Worm (Caenorhabditis elegans) whole organism, early embryonic: Measurements from ENCODE around the gene C35D10.12.

Experiments
- B0310.2 ChIP-seq: sonication (generic microtip); optimal IDR thresholded peaks from 2 replicates; lab custom pipeline; 2016; ENCODE audit warnings: mild to moderate bottlenecking, missing genetic modification characterization, missing compliant biosample characterization
- F13C5.2 ChIP-seq: sonication (generic microtip); optimal IDR thresholded peaks from 2 replicates; lab custom pipeline; 2017; ENCODE audit warnings: mild to moderate bottlenecking, missing genetic modification characterization, inconsistent platforms, missing compliant biosample characterization
- aly-1 ChIP-seq: sonication (generic microtip); optimal IDR thresholded peaks from 2 replicates; lab custom pipeline; 2016; ENCODE audit warnings: missing genetic modification characterization, missing compliant biosample characterization
- ama-1 ChIP-seq: fragments of 150-350 bp; optimal IDR thresholded peaks from 2 replicates; lab custom pipeline; 2014
- ceh-13 ChIP-seq: fragments of 200-800 bp; sonication (Bioruptor generic); optimal IDR thresholded peaks from 2 replicates; lab custom pipeline; 2018; ENCODE audit warnings: mild to moderate bottlenecking, missing genetic modification characterization, missing compliant biosample characterization
- ceh-36 ChIP-seq: sonication (generic microtip); optimal IDR thresholded peaks from 2 replicates; lab custom pipeline; 2016; ENCODE audit warnings: missing genetic modification characterization, inconsistent platforms, missing compliant biosample characterization
- ets-7 ChIP-seq: sonication (generic microtip); optimal IDR thresholded peaks from 2 replicates; lab custom pipeline; 2016; ENCODE audit warnings: missing genotype, missing genetic modification characterization, missing compliant biosample characterization
- flt-1 ChIP-seq: fragments of 200-800 bp; sonication (Bioruptor generic); IDR thresholded peaks from 2 replicates; pipeline ENCODE4 v1.3.6; 2022; ENCODE audit warnings: missing genetic modification characterization, missing compliant biosample characterization
- hmbx-1 ChIP-seq: sonication (generic microtip); optimal IDR thresholded peaks from 2 replicates; lab custom pipeline; 2016; ENCODE audit warnings: mild to moderate bottlenecking, missing genetic modification characterization, missing compliant biosample characterization
- hmg-4 ChIP-seq: fragments of 200-800 bp; sonication (Bioruptor generic); optimal IDR thresholded peaks from 2 replicates; lab custom pipeline; 2018; ENCODE audit warnings: mild to moderate bottlenecking, missing genetic modification characterization, missing compliant biosample characterization
- hnd-1 ChIP-seq: sonication (generic microtip); optimal IDR thresholded peaks from 2 replicates; lab custom pipeline; 2016; ENCODE audit warnings: missing genetic modification characterization, missing compliant biosample characterization
- pes-1 ChIP-seq: fragments of 200-800 bp; sonication (Bioruptor generic); IDR thresholded peaks from 2 replicates; pipeline ENCODE4 v1.3.6; 2022; ENCODE audit warnings: missing genetic modification reagents, missing genetic modification characterization, missing compliant biosample characterization
- scrt-1 ChIP-seq: fragments of 200-800 bp; sonication (Bioruptor generic); IDR thresholded peaks from 2 replicates; pipeline ENCODE4 v1.3.6; 2022; ENCODE audit warnings: missing genetic modification characterization, missing compliant biosample characterization
- sea-1 ChIP-seq: fragments of 200-800 bp; sonication (Bioruptor generic); conservative IDR thresholded peaks from 2 replicates; pipeline ENCODE4 v1.3.6; 2022; ENCODE audit warnings: missing genetic modification characterization, missing compliant biosample characterization
- tbx-11 ChIP-seq: fragments of 200-800 bp; sonication (Bioruptor generic); IDR thresholded peaks from 2 replicates; pipeline ENCODE4 v1.3.6; 2022; ENCODE audit warnings: missing genetic modification characterization, missing compliant biosample characterization
- tbx-37 ChIP-seq: fragments of 200-800 bp; sonication (Bioruptor generic); conservative IDR thresholded peaks from 2 replicates; pipeline ENCODE4 v1.3.6; 2022; ENCODE audit warnings: missing genetic modification reagents, missing genetic modification characterization, missing compliant biosample characterization
- tra-4 ChIP-seq: sonication (generic microtip); optimal IDR thresholded peaks from 2 replicates; lab custom pipeline; 2017; ENCODE audit warnings: missing genetic modification characterization, missing compliant biosample characterization

C35D10.12 gene

ce11 chrIII:4868643-4869042, 5.9 kb downstream of the C35D10.12 start, which contains the start of the genes msd-4 and C35D10.3:
msd-4 (minus strand) TSS chrIII:4868743.
C35D10.3 (plus strand) TSS chrIII:4868921.
- TF ChIP-seq F13C5.2 (tag; lab: Kevin White, UChicago) (no peak), tbx-37 (GFP tag; lab: Robert Waterston, UW) (no peak), ceh-36 (tag; lab: Kevin White, UChicago) (no peak), sea-1 (GFP tag; lab: Robert Waterston, UW) (no peak), ets-7 (no peak), B0310.2 (no peak), flt-1 (GFP tag; lab: Robert Waterston, UW) (no peak), tra-4 (tag; lab: Kevin White, UChicago) (no peak), ceh-13 (GFP tag; lab: Kevin White, UChicago) (no peak), aly-1 (tag; lab: Kevin White, UChicago) (no peak), scrt-1 (GFP tag; lab: Robert Waterston, UW) (no peak), pes-1 (no peak), hmbx-1 (tag; lab: Kevin White, UChicago) (no peak), ama-1 (lab: Kevin White, UChicago) (no peak), tbx-11 (GFP tag; lab: Robert Waterston, UW) (no peak), hmg-4 (GFP tag; lab: Kevin White, UChicago) (no peak), hnd-1 (tag; lab: Kevin White, UChicago) (no peak)

ce11 chrIII:4866762-4867161, 7.8 kb downstream of the C35D10.12 start, which contains the start of gene C35D10.17:
C35D10.17 (plus strand) TSS chrIII:4867062.
- no peak for TF ChIP-seq F13C5.2 (tag; lab: Kevin White, UChicago)
- TF ChIP-seq tra-4 (tag; lab: Kevin White, UChicago) = no peak
- no peak for TF ChIP-seq aly-1 (tag; lab: Kevin White, UChicago)
- no peak for TF ChIP-seq hmg-4 (GFP tag; lab: Kevin White, UChicago)
- no peak for TF ChIP-seq flt-1 (GFP tag; lab: Robert Waterston, UW)

ce11 chrIII:4863127-4863526, 11.4 kb downstream of the C35D10.12 start, which contains the start of gene coq-8:
coq-8 (plus strand) TSS chrIII:4863427.
- no peak for TF ChIP-seq hmg-4 (GFP tag; lab: Kevin White, UChicago)
- no peak for TF ChIP-seq tbx-11 (GFP tag; lab: Robert Waterston, UW)
- TF ChIP-seq sea-1 (GFP tag; lab: Robert Waterston, UW) = no peak
- TF ChIP-seq tbx-37 (GFP tag; lab: Robert Waterston, UW) = no peak
- TF ChIP-seq scrt-1 (GFP tag; lab: Robert Waterston, UW) = no peak

ce11 chrIII:4861744-4862401, 12.7 kb downstream of the C35D10.12 start, which contains the start of the genes C35D10.10 and C35D10.5:
C35D10.10 (minus strand) TSS chrIII:4861794.
C35D10.5 (plus strand) TSS chrIII:4862351.
- TF ChIP-seq ceh-36 (tag; lab: Kevin White, UChicago) = no peak
- TF ChIP-seq ceh-13 (GFP tag; lab: Kevin White, UChicago) = no peak
- TF ChIP-seq tbx-37 (GFP tag; lab: Robert Waterston, UW) = no peak
- TF ChIP-seq ets-7 = no peak
- no peak for TF ChIP-seq hmbx-1 (tag; lab: Kevin White, UChicago)
- no peak for TF ChIP-seq tbx-11 (GFP tag; lab: Robert Waterston, UW)
- TF ChIP-seq pes-1 = no peak
- no peak for TF ChIP-seq flt-1 (GFP tag; lab: Robert Waterston, UW)
- no peak for TF ChIP-seq ama-1 (lab: Kevin White, UChicago)
- no peak for TF ChIP-seq sea-1 (GFP tag; lab: Robert Waterston, UW)
- no peak for TF ChIP-seq hmg-4 (GFP tag; lab: Kevin White, UChicago)
- no peak for TF ChIP-seq aly-1 (tag; lab: Kevin White, UChicago)
- TF ChIP-seq tra-4 (tag; lab: Kevin White, UChicago) = no peak
- no peak for TF ChIP-seq F13C5.2 (tag; lab: Kevin White, UChicago)
- no peak for TF ChIP-seq scrt-1 (GFP tag; lab: Robert Waterston, UW)

ce11 chrIII:4859039-4859438, 15.5 kb downstream of the C35D10.12 start, which contains the start of gene C35D10.6:
C35D10.6 (plus strand) TSS chrIII:4859339.
- TF ChIP-seq scrt-1 (GFP tag; lab: Robert Waterston, UW) (no peak), flt-1 (GFP tag; lab: Robert Waterston, UW) (no peak), ets-7 (no peak), ceh-13 (GFP tag; lab: Kevin White, UChicago) (no peak), ama-1 (lab: Kevin White, UChicago) (no peak), tra-4 (tag; lab: Kevin White, UChicago) (no peak), aly-1 (tag; lab: Kevin White, UChicago) (no peak)

ce11 chrIII:4856992-4857391, 17.6 kb downstream of the C35D10.12 start:
- TF ChIP-seq pes-1 (no peak), tra-4 (tag; lab: Kevin White, UChicago) (no peak), flt-1 (GFP tag; lab: Robert Waterston, UW) (no peak), ceh-13 (GFP tag; lab: Kevin White, UChicago) (no peak), aly-1 (tag; lab: Kevin White, UChicago) (no peak), B0310.2 (no peak), hmg-4 (GFP tag; lab: Kevin White, UChicago) (no peak), hmbx-1 (tag; lab: Kevin White, UChicago) (no peak), ama-1 (lab: Kevin White, UChicago) (no peak), tbx-11 (GFP tag; lab: Robert Waterston, UW) (no peak), ets-7 (no peak), scrt-1 (GFP tag; lab: Robert Waterston, UW) (no peak), tbx-37 (GFP tag; lab: Robert Waterston, UW) (no peak), hnd-1 (tag; lab: Kevin White, UChicago) (no peak), F13C5.2 (tag; lab: Kevin White, UChicago) (no peak)

ce11 chrIII:4856109-4856508, 18.5 kb downstream of the C35D10.12 start, which contains the start of gene C35D10.7:
C35D10.7 (plus strand) TSS chrIII:4856193.
- TF ChIP-seq F13C5.2 (tag; lab: Kevin White, UChicago) = no peak
- TF ChIP-seq ets-7 = no peak
- no peak for TF ChIP-seq ceh-36 (tag; lab: Kevin White, UChicago)
- no peak for TF ChIP-seq ama-1 (lab: Kevin White, UChicago)
- no peak for TF ChIP-seq pes-1
- no peak for TF ChIP-seq scrt-1 (GFP tag; lab: Robert Waterston, UW)
- no peak for TF ChIP-seq hmg-4 (GFP tag; lab: Kevin White, UChicago)
- no peak for TF ChIP-seq ceh-13 (GFP tag; lab: Kevin White, UChicago)
- no peak for TF ChIP-seq tra-4 (tag; lab: Kevin White, UChicago)
- TF ChIP-seq tbx-11 (GFP tag; lab: Robert Waterston, UW) = no peak
- no peak for TF ChIP-seq flt-1 (GFP tag; lab: Robert Waterston, UW)
- TF ChIP-seq sea-1 (GFP tag; lab: Robert Waterston, UW) = no peak
- TF ChIP-seq hmbx-1 (tag; lab: Kevin White, UChicago) = no peak
- TF ChIP-seq B0310.2 = no peak
